Worm (Caenorhabditis elegans): ENCODE results near the gene C03C10.5.

DNA sequence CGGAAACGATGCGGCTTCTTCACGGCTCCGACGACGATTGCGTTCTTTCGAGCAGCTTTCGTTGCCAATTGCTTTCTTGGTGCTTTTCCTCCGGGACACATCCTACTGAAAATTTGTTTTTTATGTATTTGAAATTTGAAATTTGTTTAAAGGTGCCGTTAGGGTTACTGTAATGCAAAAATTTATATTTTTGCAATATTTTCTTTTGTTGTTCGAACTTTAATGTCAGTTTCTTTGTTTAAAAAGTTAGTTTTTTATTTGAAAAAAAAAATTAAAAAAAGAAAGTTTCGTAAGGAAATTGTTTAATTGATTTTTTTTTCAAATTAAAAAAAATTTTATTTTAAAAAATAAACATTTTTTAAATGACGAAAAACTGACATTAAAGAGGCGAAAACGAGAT is 33.3 kb downstream of the C03C10.5 start, which contains the start of gene his-69:
- TF ChIP-seq nhr-11 (tag; optimal IDR thresholded peaks at IDR 0.05) (no peak), unc-39 (tag; optimal IDR thresholded peaks at IDR 0.05) (no peak), unc-62 (GFP tag; optimal IDR thresholded peaks at IDR 0.05 in 1 of 2) (no peak), unc-62 (tag; optimal IDR thresholded peaks at IDR 0.05) (no peak), fkh-10 (GFP tag; optimal IDR thresholded peaks at IDR 0.05) (no peak), F10B5.3 (tag; optimal IDR thresholded peaks at IDR 0.05) (no peak), ama-1 (optimal IDR thresholded peaks at IDR 0.05) (no peak), lin-15B (tag; optimal IDR thresholded peaks at IDR 0.05) (no peak), snpc-4 (tag; optimal IDR thresholded peaks at IDR 0.05) (no peak)

Measured in whole organism, L4 larva.